Worm (Caenorhabditis elegans) whole organism, L4/young adult: ENCODE data around the gene F41E6.15.

ENCODE experiments used
- W03F9.2 ChIP-seq: fragments of 150-350 bp; optimal IDR thresholded peaks from 2 replicates; lab custom pipeline; 2014; ENCODE audit warnings: missing biosample characterization, missing genetic modification characterization
- dao-5 ChIP-seq: sonication (generic microtip); optimal IDR thresholded peaks from 2 replicates; lab custom pipeline; 2016; ENCODE audit warnings: missing genotype, missing genetic modification characterization, moderate library complexity, missing compliant biosample characterization
- him-1 ChIP-seq: sonication (generic microtip); optimal IDR thresholded peaks from 2 replicates; lab custom pipeline; 2016; ENCODE audit warnings: missing genotype, missing genetic modification reagents, missing genetic modification characterization, missing compliant biosample characterization

ce11 chrV:8588079-8588478, 14.5 kb downstream of the F41E6.15 start, which contains the start of gene C10B5.3:
- no peak for TF ChIP-seq him-1
- TF ChIP-seq W03F9.2 (tag; lab: Kevin White, UChicago), result no peak
- TF ChIP-seq dao-5 (tag; lab: Kevin White, UChicago), result no peak
